Fruit fly (Drosophila melanogaster) whole organism, embryonic: ENCODE data around the gene rumi.

ENCODE experiments used
- B-H2 ChIP-seq: fragments of 200-800 bp; sonication (Bioruptor generic); optimal IDR thresholded peaks from 2 replicates; lab custom pipeline; 2018; ENCODE audit warnings: missing biosample characterization, mild to moderate bottlenecking, missing genetic modification characterization
- CG11504 ChIP-seq: fragments of 200-800 bp; sonication (Bioruptor generic); optimal IDR thresholded peaks from 3 replicates; lab custom pipeline; 2019; ENCODE audit warnings: missing biosample characterization, mild to moderate bottlenecking, missing genetic modification characterization, moderate library complexity
- CG1233 ChIP-seq: fragments of 200-800 bp; sonication (Bioruptor generic); optimal IDR thresholded peaks from 4 replicates; lab custom pipeline; 2018; ENCODE audit warnings: missing biosample characterization, mild to moderate bottlenecking, missing genetic modification characterization
- CG12744 ChIP-seq: fragments of 200-800 bp; sonication (Bioruptor generic); optimal IDR thresholded peaks from 2 replicates; lab custom pipeline; 2016; ENCODE audit warnings: missing biosample characterization, missing genetic modification characterization
- CG13424 ChIP-seq: fragments of 200-800 bp; sonication (Bioruptor generic); optimal IDR thresholded peaks from 2 replicates; lab custom pipeline; 2019; ENCODE audit warnings: missing biosample characterization, mild to moderate bottlenecking, missing genetic modification characterization, moderate library complexity
- CG14860 ChIP-seq: fragments of 200-800 bp; sonication (Bioruptor generic); IDR thresholded peaks from 3 replicates; pipeline ENCODE4 v1.3.6; 2022; ENCODE audit warnings: missing biosample characterization, missing genetic modification characterization; ENCODE audit not compliant: partially characterized antibody
- CG17568 ChIP-seq: fragments of 200-800 bp; sonication (Bioruptor generic); optimal IDR thresholded peaks from 2 replicates; lab custom pipeline; 2018; ENCODE audit warnings: missing biosample characterization, mild to moderate bottlenecking, missing genetic modification characterization, moderate library complexity
- CG17829 ChIP-seq: fragments of 200-800 bp; optimal IDR thresholded peaks from 2 replicates; lab custom pipeline; 2019; ENCODE audit warnings: missing biosample characterization, mild to moderate bottlenecking, missing genetic modification characterization, moderate library complexity
- CG34376 ChIP-seq: fragments of 200-800 bp; sonication (Bioruptor generic); optimal IDR thresholded peaks from 2 replicates; lab custom pipeline; 2018; ENCODE audit warnings: missing biosample characterization, mild to moderate bottlenecking, missing genetic modification characterization
- CG3726 ChIP-seq: fragments of 200-800 bp; sonication (Bioruptor generic); IDR thresholded peaks from 3 replicates; pipeline ENCODE4, ENCODE4 v1.3.6; 2022; ENCODE audit warnings: missing biosample characterization, missing genetic modification characterization
- CG4282 ChIP-seq: fragments of 200-800 bp; sonication (Bioruptor generic); optimal IDR thresholded peaks from 2 replicates; lab custom pipeline; 2016; ENCODE audit warnings: missing biosample characterization, missing genetic modification characterization
- CG6254 ChIP-seq: fragments of 200-800 bp; sonication (Bioruptor generic); optimal IDR thresholded peaks from 3 replicates; lab custom pipeline; 2017; ENCODE audit warnings: mild to moderate bottlenecking, missing biosample characterization, missing genetic modification reagents, missing genetic modification characterization
- CG6272 ChIP-seq: fragments of 200-800 bp; sonication (Bioruptor generic); IDR thresholded peaks from 2 replicates; pipeline ENCODE4 v1.3.6; 2022; ENCODE audit warnings: missing biosample characterization, missing genetic modification characterization
- CG6813 ChIP-seq: fragments of 200-800 bp; sonication (Bioruptor generic); optimal IDR thresholded peaks from 2 replicates; lab custom pipeline; 2017; ENCODE audit warnings: missing biosample characterization, missing genetic modification characterization, mild to moderate bottlenecking, moderate library complexity, missing genetic modification reagents
- CG7357 ChIP-seq: fragments of 200-800 bp; sonication (Bioruptor generic); IDR thresholded peaks from 3 replicates; pipeline ENCODE4 v1.3.6; 2022; ENCODE audit warnings: missing biosample characterization, missing genetic modification characterization
- CG9609 ChIP-seq: fragments of 200-800 bp; sonication (Bioruptor generic); optimal IDR thresholded peaks from 3 replicates; lab custom pipeline; 2016; ENCODE audit warnings: missing biosample characterization, missing genetic modification characterization
- Ets97D ChIP-seq: fragments of 200-800 bp; sonication (Bioruptor generic); optimal IDR thresholded peaks from 3 replicates; lab custom pipeline; 2016; ENCODE audit warnings: missing biosample characterization, missing genetic modification characterization
- Fer1 ChIP-seq: fragments of 200-800 bp; sonication (Bioruptor generic); optimal IDR thresholded peaks from 2 replicates; lab custom pipeline; 2017; ENCODE audit warnings: missing biosample characterization, mild to moderate bottlenecking, missing genetic modification characterization
- HLH4C ChIP-seq: fragments of 200-800 bp; sonication (Bioruptor generic); IDR thresholded peaks from 3 replicates; pipeline ENCODE4 v1.3.6; 2022; ENCODE audit warnings: missing biosample characterization, missing genetic modification characterization; ENCODE audit not compliant: partially characterized antibody
- Hr3 ChIP-seq: fragments of 200-800 bp; sonication (Bioruptor generic); optimal IDR thresholded peaks from 3 replicates; lab custom pipeline; 2016; ENCODE audit warnings: missing biosample characterization, missing genetic modification characterization
- Max ChIP-seq: fragments of 200-800 bp; sonication (Bioruptor generic); optimal IDR thresholded peaks from 2 replicates; lab custom pipeline; 2016; ENCODE audit warnings: missing biosample characterization, mild to moderate bottlenecking, missing genetic modification characterization
- Nf-YA ChIP-seq: fragments of 200-800 bp; sonication (Bioruptor generic); IDR thresholded peaks from 2 replicates; pipeline ENCODE4 v1.3.6; 2022; ENCODE audit warnings: missing biosample characterization, missing genetic modification characterization
- Nf-YB ChIP-seq: fragments of 200-800 bp; sonication (Bioruptor generic); optimal IDR thresholded peaks from 3 replicates; lab custom pipeline; 2019; ENCODE audit warnings: missing biosample characterization, mild to moderate bottlenecking, missing genetic modification characterization, moderate library complexity
- Nf-YC ChIP-seq: fragments of 200-800 bp; optimal IDR thresholded peaks from 3 replicates; lab custom pipeline; 2019; ENCODE audit warnings: missing biosample characterization, mild to moderate bottlenecking, missing genetic modification characterization, moderate library complexity
- Pdp1 ChIP-seq, 2 experiments: fragments of 200-800 bp; sonication (Bioruptor generic); optimal IDR thresholded peaks; 3 replicates each; lab custom pipeline; 2016; ENCODE audit warnings: missing biosample characterization in 2 of 2, missing genetic modification characterization in 2 of 2, mild to moderate bottlenecking in 1 of 2, moderate library complexity in 1 of 2
- Taf1 ChIP-seq: fragments of 200-800 bp; sonication (Bioruptor generic); IDR thresholded peaks from 2 replicates; pipeline ENCODE4 v1.3.6; 2022; ENCODE audit warnings: missing biosample characterization, missing genetic modification characterization
- Xbp1 ChIP-seq: fragments of 200-800 bp; sonication (Bioruptor generic); optimal IDR thresholded peaks from 3 replicates; lab custom pipeline; 2016; ENCODE audit warnings: missing biosample characterization, mild to moderate bottlenecking, missing genetic modification characterization
- bbx ChIP-seq: fragments of 200-800 bp; sonication (Bioruptor generic); IDR thresholded peaks from 2 replicates; pipeline ENCODE4 v1.3.6; 2022; ENCODE audit warnings: missing biosample characterization, missing genetic modification characterization; ENCODE audit not compliant: partially characterized antibody
- chif ChIP-seq, 2 experiments: fragments of 200-800 bp; sonication (Bioruptor generic); optimal IDR thresholded peaks; 3 replicates each; lab custom pipeline; 2016; ENCODE audit warnings: missing biosample characterization in 2 of 2, missing genetic modification characterization in 2 of 2
- chinmo ChIP-seq: fragments of 200-800 bp; sonication (Bioruptor generic); IDR thresholded peaks from 4 replicates; pipeline ENCODE4 v1.3.6; 2022; ENCODE audit warnings: missing biosample characterization, missing genetic modification characterization; ENCODE audit not compliant: partially characterized antibody
- gsb ChIP-seq: fragments of 200-800 bp; sonication (Bioruptor generic); IDR thresholded peaks from 2 replicates; pipeline ENCODE4 v1.3.6; 2022; ENCODE audit warnings: missing biosample characterization, missing genetic modification characterization
- nerfin-2 ChIP-seq: fragments of 200-800 bp; sonication (Bioruptor generic); IDR thresholded peaks from 2 replicates; pipeline ENCODE4 v1.3.6; 2022; ENCODE audit warnings: missing biosample characterization, missing genetic modification characterization; ENCODE audit not compliant: partially characterized antibody
- oc ChIP-seq: fragments of 200-800 bp; sonication (Bioruptor generic); optimal IDR thresholded peaks from 2 replicates; lab custom pipeline; 2018; ENCODE audit warnings: missing biosample characterization, mild to moderate bottlenecking, missing genetic modification characterization, moderate library complexity
- org-1 ChIP-seq: fragments of 200-800 bp; sonication (Bioruptor generic); optimal IDR thresholded peaks from 2 replicates; lab custom pipeline; 2017; ENCODE audit warnings: missing biosample characterization, missing genetic modification characterization
- pfk ChIP-seq: fragments of 200-800 bp; sonication (Bioruptor generic); optimal IDR thresholded peaks from 2 replicates; lab custom pipeline; 2018; ENCODE audit warnings: missing biosample characterization, mild to moderate bottlenecking, missing genetic modification characterization, moderate library complexity
- sens ChIP-seq: fragments of 200-800 bp; sonication (Bioruptor generic); peaks from one replicate; lab custom pipeline; 2016; ENCODE audit warnings: missing biosample characterization, missing genetic modification characterization
- shn ChIP-seq: fragments of 200-800 bp; sonication (Bioruptor generic); optimal IDR thresholded peaks from 3 replicates; lab custom pipeline; 2016; ENCODE audit warnings: missing biosample characterization, missing genetic modification characterization
- sisA ChIP-seq: fragments of 200-800 bp; sonication (Bioruptor generic); IDR thresholded peaks from 2 replicates; pipeline ENCODE4 v1.3.6; 2022; ENCODE audit warnings: missing biosample characterization, missing genetic modification characterization
- slbo ChIP-seq: fragments of 200-800 bp; sonication (Bioruptor generic); IDR thresholded peaks from 2 replicates; pipeline ENCODE4 v1.3.6; 2022; ENCODE audit warnings: missing biosample characterization, missing genetic modification characterization
- sna ChIP-seq: fragments of 200-800 bp; sonication (Bioruptor generic); IDR thresholded peaks from 2 replicates; pipeline ENCODE4 v1.3.6; 2022; ENCODE audit warnings: missing biosample characterization, missing genetic modification characterization; ENCODE audit not compliant: partially characterized antibody
- sqz ChIP-seq: fragments of 200-800 bp; sonication (Bioruptor generic); optimal IDR thresholded peaks from 3 replicates; lab custom pipeline; 2018; ENCODE audit warnings: missing biosample characterization, mild to moderate bottlenecking, missing genetic modification characterization
- sr ChIP-seq: fragments of 200-800 bp; sonication (Bioruptor generic); IDR thresholded peaks from 3 replicates; pipeline ENCODE4 v1.3.6; 2022; ENCODE audit warnings: missing biosample characterization, missing genetic modification characterization
- sug ChIP-seq: fragments of 200-800 bp; optimal IDR thresholded peaks from 2 replicates; lab custom pipeline; 2019; ENCODE audit warnings: missing biosample characterization, mild to moderate bottlenecking, missing genetic modification characterization, moderate library complexity
- tap ChIP-seq: fragments of 200-800 bp; optimal IDR thresholded peaks from 3 replicates; lab custom pipeline; 2019; ENCODE audit warnings: missing biosample characterization, mild to moderate bottlenecking, missing genetic modification characterization, moderate library complexity
- tup ChIP-seq: fragments of 200-800 bp; sonication (Bioruptor generic); optimal IDR thresholded peaks from 2 replicates; lab custom pipeline; 2016; ENCODE audit warnings: missing biosample characterization, mild to moderate bottlenecking, missing genetic modification characterization, moderate library complexity
- zen ChIP-seq: fragments of 200-800 bp; sonication (Bioruptor generic); optimal IDR thresholded peaks from 3 replicates; lab custom pipeline; 2018; ENCODE audit warnings: missing biosample characterization, mild to moderate bottlenecking, missing genetic modification characterization, moderate library complexity

rumi gene

dm6 chr3R:22763587-22763986 is 13.2 kb upstream of the rumi start, which contains the start of gene Nepl14:
Gene Nepl14 (minus strand): TSS chr3R:22763711.
- TF ChIP-seq CG34376 (peak; percentile 46), CG6254 (GFP tag; lab: Kevin White, UChicago) (no peak), Nf-YB (GFP tag; lab: Kevin White, UChicago) (no peak)

dm6 chr3R:22760988-22761387 is 10.6 kb upstream of the rumi start, which contains the start of gene Nepl13:
Gene Nepl13 (minus strand): TSS chr3R:22761076.
- no peak for TF ChIP-seq sr
- TF ChIP-seq pfk (GFP tag; lab: Kevin White, UChicago): no peak
- TF ChIP-seq Max (GFP tag; lab: Kevin White, UChicago): no peak
- TF ChIP-seq CG34376: peak; percentile 52
- TF ChIP-seq CG4282 (GFP tag; lab: Kevin White, UChicago): no peak
- TF ChIP-seq sug (tag; lab: Kevin White, UChicago): peak; percentile 0
- TF ChIP-seq tup (GFP tag; lab: Kevin White, UChicago): no peak

dm6 chr3R:22757117-22757516 is 6.7 kb upstream of the rumi start:
- TF ChIP-seq Taf1 (GFP tag; lab: Robert Waterston, UW) (no peak), CG14860 (GFP tag; lab: Robert Waterston, UW) (no peak), CG11504 (no peak), oc (tag; lab: Kevin White, UChicago) (peak; percentile 77), CG9609 (GFP tag; lab: Kevin White, UChicago) (no peak), CG7357 (GFP tag; lab: Robert Waterston, UW) (no peak), B-H2 (GFP tag; lab: Kevin White, UChicago) (no peak), CG12744 (GFP tag; lab: Kevin White, UChicago) (no peak), CG3726 (GFP tag; lab: Robert Waterston, UW) (no peak), slbo (GFP tag; lab: Robert Waterston, UW) (no peak), org-1 (GFP tag; lab: Kevin White, UChicago) (no peak), sisA (GFP tag; lab: Robert Waterston, UW) (no peak), Pdp1 (GFP tag; optimal IDR thresholded peaks at IDR 0.05; lab: Kevin White, UChicago) (peak in 1 of 2 experiments; percentile 78), Nf-YC (tag; lab: Kevin White, UChicago) (no peak), sens (GFP tag; lab: Kevin White, UChicago) (peak; percentile 26), bbx (GFP tag; lab: Robert Waterston, UW) (no peak), shn (GFP tag; lab: Kevin White, UChicago) (no peak), CG13424 (no peak), sqz (no peak)

dm6 chr3R:22756289-22756688 is 5.9 kb upstream of the rumi start:
- TF ChIP-seq nerfin-2 (GFP tag; lab: Robert Waterston, UW) (no peak), zen (no peak), Ets97D (GFP tag; lab: Kevin White, UChicago) (no peak), Xbp1 (GFP tag; lab: Kevin White, UChicago) (no peak), CG1233 (peak; percentile 6), Hr3 (no peak), chif (GFP tag; optimal IDR thresholded peaks at IDR 0.05; lab: Kevin White, UChicago) (no peak), CG17568 (no peak), CG17829 (tag; lab: Kevin White, UChicago) (no peak), gsb (no peak), tap (tag; lab: Kevin White, UChicago) (peak; percentile 9), CG6813 (GFP tag; lab: Kevin White, UChicago) (peak; percentile 43), Fer1 (GFP tag; lab: Kevin White, UChicago) (peak; percentile 3), CG6272 (no peak), Nf-YA (GFP tag; lab: Robert Waterston, UW) (no peak), chinmo (0 out of 4 replicates have a peak, but pooled peaks have one; percentile 49), sr (0 out of 3 replicates have a peak, but pooled peaks have one; percentile 14), HLH4C (GFP tag; lab: Robert Waterston, UW) (no peak), sna (GFP tag; lab: Robert Waterston, UW) (no peak)
